Worm (Caenorhabditis elegans) whole organism, midembryonic: Measurements from ENCODE around the gene T22C8.3.

Experiments
- T22C8.4 ChIP-seq: fragments of 200-800 bp; sonication (Bioruptor generic); IDR thresholded peaks from 2 replicates; pipeline ENCODE4 v1.3.6; 2022; ENCODE audit warnings: missing genetic modification characterization, missing compliant biosample characterization
- cog-1 ChIP-seq: sonication (generic microtip); optimal IDR thresholded peaks from 2 replicates; lab custom pipeline; 2016; ENCODE audit warnings: missing genetic modification characterization, missing compliant biosample characterization
- flt-1 ChIP-seq: fragments of 200-800 bp; sonication (Bioruptor generic); IDR thresholded peaks from 2 replicates; pipeline ENCODE4 v1.3.6; 2022; ENCODE audit warnings: missing genetic modification characterization, missing compliant biosample characterization
- klf-2 ChIP-seq: fragments of 200-800 bp; sonication (Bioruptor generic); conservative IDR thresholded peaks from 2 replicates; pipeline ENCODE4 v1.3.6; 2022; ENCODE audit warnings: missing genetic modification reagents, missing genetic modification characterization, missing compliant biosample characterization
- ref-1 ChIP-seq: fragments of 200-800 bp; sonication (Bioruptor generic); conservative IDR thresholded peaks from 2 replicates; pipeline ENCODE4 v1.3.6; 2022; ENCODE audit warnings: missing genetic modification reagents, missing genetic modification characterization, missing compliant biosample characterization
- ztf-23 ChIP-seq: fragments of 200-800 bp; sonication (Bioruptor generic); IDR thresholded peaks from 2 replicates; pipeline ENCODE4 v1.3.6; 2022; ENCODE audit warnings: missing genetic modification reagents, missing genetic modification characterization, missing compliant biosample characterization

DNA sequence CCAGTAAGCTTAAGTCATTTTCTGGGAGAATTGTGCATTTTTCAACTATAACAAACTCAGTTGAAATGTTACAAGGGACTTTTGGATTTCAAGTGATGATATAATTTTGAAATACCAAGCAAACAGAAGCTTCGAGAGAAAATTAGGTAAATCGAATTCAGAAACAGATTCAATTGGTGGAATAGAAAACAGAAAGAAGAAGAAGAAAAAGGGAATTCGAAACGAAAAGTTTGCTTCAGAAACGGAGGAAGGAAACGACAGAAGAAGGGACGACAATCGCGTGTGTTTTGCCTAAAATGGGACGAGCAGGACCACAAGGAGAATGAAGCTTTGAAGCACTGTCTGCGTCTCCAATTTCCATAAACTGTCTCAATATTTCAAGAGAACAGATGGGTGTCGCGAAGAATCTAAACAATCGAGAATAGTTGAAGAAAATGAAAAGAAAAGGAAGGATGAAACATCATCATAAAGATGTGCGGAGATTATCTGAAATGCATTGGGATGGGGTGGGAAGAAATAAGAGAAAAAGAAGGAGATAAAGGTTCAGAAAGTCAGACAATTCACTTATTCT is 34.0 kb downstream of the T22C8.3 start:
- TF ChIP-seq ref-1 (no peak), ztf-23 (GFP tag; lab: Robert Waterston, UW) (no peak), klf-2 (no peak), cog-1 (tag; lab: Kevin White, UChicago) (no peak), T22C8.4 (GFP tag; lab: Robert Waterston, UW) (no peak), flt-1 (GFP tag; lab: Robert Waterston, UW) (no peak)
